Worm (Caenorhabditis elegans) whole organism, mixed stage, embryonic: ENCODE results near the gene C34D4.4.

ENCODE experiments used
- M03D4.4 ChIP-seq: sonication (generic microtip); optimal IDR thresholded peaks from 2 replicates; lab custom pipeline; 2017; ENCODE audit warnings: mild to moderate bottlenecking, missing genetic modification characterization, missing compliant biosample characterization
- bed-3 ChIP-seq: fragments of 200-800 bp; sonication (Bioruptor generic); optimal IDR thresholded peaks from 3 replicates; lab custom pipeline; 2018; ENCODE audit warnings: mild to moderate bottlenecking, missing genetic modification characterization, moderate library complexity, missing compliant biosample characterization
- blmp-1 ChIP-seq: fragments of 150-350 bp; optimal IDR thresholded peaks from 2 replicates; lab custom pipeline; 2014; ENCODE audit warnings: missing biosample characterization, missing genetic modification characterization
- ceh-39 ChIP-seq: fragments of 150-350 bp; optimal IDR thresholded peaks from 2 replicates; lab custom pipeline; 2014; ENCODE audit warnings: missing biosample characterization, missing genetic modification characterization
- ceh-43 ChIP-seq: fragments of 200-800 bp; sonication (Bioruptor generic); optimal IDR thresholded peaks from 2 replicates; lab custom pipeline; 2018; ENCODE audit warnings: mild to moderate bottlenecking, missing genetic modification characterization, moderate library complexity, missing compliant biosample characterization
- ceh-83 ChIP-seq: fragments of 200-800 bp; sonication (Bioruptor generic); optimal IDR thresholded peaks from 2 replicates; lab custom pipeline; 2018; ENCODE audit warnings: mild to moderate bottlenecking, missing genetic modification characterization, missing compliant biosample characterization
- ces-1 ChIP-seq: fragments of 150-350 bp; optimal IDR thresholded peaks from 2 replicates; lab custom pipeline; 2014; ENCODE audit warnings: missing biosample characterization, missing genetic modification reagents, missing genetic modification characterization
- cnd-1 ChIP-seq: fragments of 200-800 bp; sonication (Bioruptor generic); optimal IDR thresholded peaks from 2 replicates; lab custom pipeline; 2018; ENCODE audit warnings: mild to moderate bottlenecking, missing genetic modification characterization, missing compliant biosample characterization
- drap-1 ChIP-seq: fragments of 200-800 bp; sonication (Bioruptor generic); optimal IDR thresholded peaks from 3 replicates; lab custom pipeline; 2018; ENCODE audit warnings: mild to moderate bottlenecking, missing genetic modification characterization, missing compliant biosample characterization
- elt-1 ChIP-seq: sonication (generic microtip); optimal IDR thresholded peaks from 2 replicates; lab custom pipeline; 2017; ENCODE audit warnings: missing genetic modification characterization, mild to moderate bottlenecking, missing compliant biosample characterization, antibody characterized with exemption, moderate library complexity, borderline replicate concordance; ENCODE audit not compliant: insufficient read depth
- elt-3 ChIP-seq: fragments of 150-350 bp; optimal IDR thresholded peaks from 2 replicates; lab custom pipeline; 2014; ENCODE audit warnings: missing biosample characterization, missing genetic modification characterization
- flh-1 ChIP-seq: fragments of 200-800 bp; sonication (Bioruptor generic); optimal IDR thresholded peaks from 2 replicates; lab custom pipeline; 2018; ENCODE audit warnings: mild to moderate bottlenecking, missing genetic modification characterization, moderate library complexity, missing compliant biosample characterization
- ham-2 ChIP-seq: fragments of 200-800 bp; sonication (Bioruptor generic); optimal IDR thresholded peaks from 2 replicates; lab custom pipeline; 2018; ENCODE audit warnings: mild to moderate bottlenecking, missing genetic modification characterization, missing compliant biosample characterization
- hlh-1 ChIP-seq: fragments of 150-350 bp; optimal IDR thresholded peaks from 2 replicates; lab custom pipeline; 2014; ENCODE audit warnings: missing biosample characterization, missing genetic modification reagents, missing genetic modification characterization
- lsy-2 ChIP-seq: fragments of 150-350 bp; optimal IDR thresholded peaks from 2 replicates; lab custom pipeline; 2014; ENCODE audit warnings: missing biosample characterization, missing genetic modification characterization
- mep-1 ChIP-seq: fragments of 150-350 bp; optimal IDR thresholded peaks from 2 replicates; lab custom pipeline; 2017; ENCODE audit warnings: missing biosample characterization, missing genetic modification reagents, missing genetic modification characterization, inconsistent platforms
- mls-2 ChIP-seq: sonication (generic microtip); optimal IDR thresholded peaks from 2 replicates; lab custom pipeline; 2016; ENCODE audit warnings: mild to moderate bottlenecking, missing genetic modification characterization, moderate library complexity, missing compliant biosample characterization
- nhr-12 ChIP-seq: fragments of 150-350 bp; optimal IDR thresholded peaks from 2 replicates; lab custom pipeline; 2014; ENCODE audit warnings: missing biosample characterization, missing genetic modification characterization
- nhr-2 ChIP-seq: fragments of 150-350 bp; optimal IDR thresholded peaks from 2 replicates; lab custom pipeline; 2014; ENCODE audit warnings: missing biosample characterization, missing genetic modification characterization
- nhr-237 ChIP-seq: fragments of 150-350 bp; optimal IDR thresholded peaks from 2 replicates; lab custom pipeline; 2014; ENCODE audit warnings: missing biosample characterization, missing genetic modification characterization
- nhr-28 ChIP-seq: fragments of 150-350 bp; optimal IDR thresholded peaks from 2 replicates; lab custom pipeline; 2014; ENCODE audit warnings: missing biosample characterization, missing genetic modification characterization
- pha-4 ChIP-seq: fragments of 150-350 bp; optimal IDR thresholded peaks from 2 replicates; lab custom pipeline; 2018; ENCODE audit warnings: missing biosample characterization, missing genetic modification reagents, missing genetic modification characterization
- sem-2 ChIP-seq: fragments of 200-800 bp; sonication (Bioruptor generic); optimal IDR thresholded peaks from 2 replicates; lab custom pipeline; 2018; ENCODE audit warnings: mild to moderate bottlenecking, missing genetic modification characterization, missing compliant biosample characterization
- snpc-4 ChIP-seq: fragments of 150-350 bp; optimal IDR thresholded peaks from 2 replicates; lab custom pipeline; 2014; ENCODE audit warnings: missing biosample characterization, missing genetic modification characterization
- tbx-8 ChIP-seq: fragments of 200-800 bp; sonication (Bioruptor generic); optimal IDR thresholded peaks from 2 replicates; lab custom pipeline; 2018; ENCODE audit warnings: mild to moderate bottlenecking, missing genetic modification characterization, moderate library complexity, missing compliant biosample characterization
- unc-120 ChIP-seq: sonication (generic microtip); optimal IDR thresholded peaks from 2 replicates; lab custom pipeline; 2017; ENCODE audit warnings: missing genetic modification characterization, missing compliant biosample characterization; ENCODE audit not compliant: poor library complexity, severe bottlenecking
- unc-39 ChIP-seq: fragments of 150-350 bp; optimal IDR thresholded peaks from 2 replicates; lab custom pipeline; 2014; ENCODE audit warnings: missing biosample characterization, missing genetic modification characterization
- unc-62 ChIP-seq: fragments of 150-350 bp; optimal IDR thresholded peaks from 2 replicates; lab custom pipeline; 2014; ENCODE audit warnings: missing biosample characterization, missing genetic modification reagents, missing genetic modification characterization
- zip-8 ChIP-seq: fragments of 150-350 bp; optimal IDR thresholded peaks from 2 replicates; lab custom pipeline; 2014; ENCODE audit warnings: missing biosample characterization, missing genetic modification characterization
- ztf-11 ChIP-seq: fragments of 150-350 bp; optimal IDR thresholded peaks from 2 replicates; lab custom pipeline; 2014; ENCODE audit warnings: missing biosample characterization, missing genetic modification characterization

Gene C34D4.4

DNA sequence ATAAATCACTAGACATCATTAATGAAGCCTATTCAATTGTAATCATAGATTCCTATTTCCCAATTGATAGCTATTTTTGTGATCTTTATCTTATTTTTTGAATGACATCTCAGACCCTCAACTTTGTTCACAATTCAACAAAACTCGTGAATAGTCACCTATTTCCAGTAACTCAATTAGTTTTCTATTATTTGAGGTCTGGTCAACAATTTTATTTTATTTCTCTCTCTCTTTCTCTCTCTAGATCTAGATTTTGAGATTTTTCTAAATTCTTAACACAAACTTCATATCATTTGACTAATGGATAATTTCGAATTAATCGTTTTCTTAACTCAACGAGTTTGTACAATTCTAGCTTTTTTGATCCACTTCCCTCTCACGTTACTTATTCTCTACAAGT is 24.3 kb downstream of the C34D4.4 start, which contains the start of gene str-1:
Gene str-1, plus strand, starts transcription at position 301 of the 400 bp plus-strand sequence.
- no peak for TF ChIP-seq snpc-4 (tag; lab: Kevin White, UChicago)
- no peak for TF ChIP-seq mls-2
- no peak for TF ChIP-seq unc-120 (tag; lab: Kevin White, UChicago)
- no peak for TF ChIP-seq elt-1
- TF ChIP-seq tbx-8 (GFP tag; lab: Kevin White, UChicago), result no peak
- TF ChIP-seq unc-62 (GFP tag; lab: Kevin White, UChicago), result no peak
- TF ChIP-seq drap-1 (GFP tag; lab: Kevin White, UChicago), result no peak
- TF ChIP-seq lsy-2 (tag; lab: Kevin White, UChicago), result no peak
- TF ChIP-seq, all 35 proteins: peak for 0

DNA sequence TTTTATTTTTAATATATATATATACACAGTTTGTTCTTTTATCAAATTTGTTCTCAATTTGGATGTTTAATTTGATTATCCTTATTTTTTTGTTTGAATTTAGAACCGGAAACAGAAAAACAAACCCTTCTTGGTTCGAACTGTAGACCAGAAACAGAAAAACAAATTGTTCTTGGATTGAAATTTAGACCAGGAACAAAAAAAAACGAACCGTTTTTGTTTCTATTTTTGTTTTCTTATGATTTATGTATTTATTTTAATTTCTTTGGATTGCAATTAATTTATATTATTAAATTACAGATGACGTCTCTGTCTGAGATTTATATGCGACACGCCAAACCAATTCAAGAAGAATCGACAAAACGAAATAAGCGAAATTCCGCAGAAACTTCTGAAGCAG is 26.2 kb downstream of the C34D4.4 start, which contains the start of gene C42D4.19:
Gene C42D4.19, plus strand, starts transcription at position 301 of the 400 bp plus-strand sequence.
- TF ChIP-seq ztf-11 (tag; lab: Kevin White, UChicago) (no peak), M03D4.4 (no peak), unc-120 (tag; lab: Kevin White, UChicago) (no peak), unc-62 (GFP tag; lab: Kevin White, UChicago) (no peak), ces-1 (GFP tag; lab: Kevin White, UChicago) (no peak), ceh-83 (GFP tag; lab: Kevin White, UChicago) (no peak), ham-2 (no peak), nhr-237 (tag; lab: Kevin White, UChicago) (no peak), blmp-1 (tag; lab: Kevin White, UChicago) (no peak), tbx-8 (GFP tag; lab: Kevin White, UChicago) (no peak), ceh-39 (no peak)
- TF ChIP-seq, all 35 proteins: peak for 0

DNA sequence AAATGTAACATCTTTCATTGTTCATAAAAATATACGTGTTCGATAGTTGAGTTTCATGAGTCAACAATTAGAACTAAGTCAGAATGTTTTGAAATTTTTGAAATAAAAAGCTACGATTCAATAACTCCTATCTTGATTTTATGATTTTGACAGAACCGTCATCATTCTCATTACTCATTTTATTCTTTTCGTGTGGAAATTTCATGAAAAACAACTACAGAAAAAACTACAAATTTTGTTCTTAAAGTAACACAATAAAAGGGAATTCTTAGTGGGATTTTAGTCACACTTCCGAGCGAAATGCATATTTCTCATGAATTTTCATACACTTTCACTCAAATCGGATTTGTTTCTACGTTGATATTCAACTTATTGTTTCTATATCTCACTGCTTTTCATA is 27.7 kb downstream of the C34D4.4 start, which contains the start of gene str-44:
Gene str-44, plus strand, starts transcription at position 301 of the 400 bp plus-strand sequence.
- TF ChIP-seq snpc-4 (tag; lab: Kevin White, UChicago) (no peak), ceh-43 (GFP tag; lab: Kevin White, UChicago) (no peak), blmp-1 (tag; lab: Kevin White, UChicago) (no peak), nhr-237 (tag; lab: Kevin White, UChicago) (no peak), drap-1 (GFP tag; lab: Kevin White, UChicago) (no peak), ztf-11 (tag; lab: Kevin White, UChicago) (no peak), mep-1 (tag; lab: Kevin White, UChicago) (no peak)

DNA sequence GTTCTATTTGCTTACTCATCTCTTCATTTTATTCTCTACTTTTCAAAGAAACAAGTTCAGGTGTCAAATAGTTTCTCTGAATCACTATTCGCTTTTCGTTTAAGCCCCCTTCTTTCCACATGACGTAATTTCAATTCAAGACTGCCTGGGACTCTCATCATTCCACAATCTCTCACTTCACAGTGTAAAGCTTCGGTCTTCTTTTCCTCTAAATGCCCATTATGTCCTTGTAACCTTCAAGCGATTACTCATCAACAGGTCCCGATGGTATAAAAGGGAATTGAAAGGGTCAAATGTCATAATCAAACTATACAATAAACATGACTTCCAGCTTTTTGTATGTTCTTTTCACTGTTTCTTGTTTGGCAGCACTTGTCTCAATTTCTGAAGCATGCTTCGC is 29.8 kb downstream of the C34D4.4 start, which contains the start of gene C42D4.3:
Gene C42D4.3, plus strand, starts transcription at position 298 of the 400 bp plus-strand sequence.
- TF ChIP-seq tbx-8 (GFP tag; lab: Kevin White, UChicago) (no peak), pha-4 (no peak), flh-1 (GFP tag; lab: Kevin White, UChicago) (no peak), elt-1 (no peak), snpc-4 (tag; lab: Kevin White, UChicago) (no peak), mep-1 (tag; lab: Kevin White, UChicago) (no peak), nhr-237 (tag; lab: Kevin White, UChicago) (no peak), ceh-43 (GFP tag; lab: Kevin White, UChicago) (no peak), nhr-12 (tag; lab: Kevin White, UChicago) (no peak)

DNA sequence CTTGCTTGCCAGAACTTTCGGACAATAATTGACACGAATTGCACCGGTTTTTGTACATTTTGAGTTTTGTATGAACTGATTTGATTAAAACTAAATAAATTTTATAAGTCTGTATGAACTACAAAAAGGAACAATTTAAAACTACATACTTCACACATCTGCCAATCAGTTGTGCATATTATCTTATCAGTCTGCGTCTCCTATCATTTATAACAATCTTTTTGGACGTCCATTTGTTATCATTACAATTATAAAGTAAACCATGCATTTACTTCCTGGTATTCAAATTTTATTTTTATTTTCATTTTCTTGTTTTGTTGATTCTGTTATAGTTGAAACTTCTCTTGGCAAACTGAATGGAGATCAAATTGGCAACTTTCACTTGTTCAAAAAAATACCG is 31.1 kb downstream of the C34D4.4 start, which contains the start of gene cest-10:
Gene cest-10, plus strand, starts transcription at position 254 of the 400 bp plus-strand sequence.
- TF ChIP-seq elt-3, result no peak
- TF ChIP-seq bed-3 (GFP tag; lab: Kevin White, UChicago), result no peak
- no peak for TF ChIP-seq ham-2
- no peak for TF ChIP-seq mep-1 (tag; lab: Kevin White, UChicago)
- TF ChIP-seq unc-62 (GFP tag; lab: Kevin White, UChicago), result no peak
- TF ChIP-seq ztf-11 (tag; lab: Kevin White, UChicago), result no peak
- no peak for TF ChIP-seq blmp-1 (tag; lab: Kevin White, UChicago)

DNA sequence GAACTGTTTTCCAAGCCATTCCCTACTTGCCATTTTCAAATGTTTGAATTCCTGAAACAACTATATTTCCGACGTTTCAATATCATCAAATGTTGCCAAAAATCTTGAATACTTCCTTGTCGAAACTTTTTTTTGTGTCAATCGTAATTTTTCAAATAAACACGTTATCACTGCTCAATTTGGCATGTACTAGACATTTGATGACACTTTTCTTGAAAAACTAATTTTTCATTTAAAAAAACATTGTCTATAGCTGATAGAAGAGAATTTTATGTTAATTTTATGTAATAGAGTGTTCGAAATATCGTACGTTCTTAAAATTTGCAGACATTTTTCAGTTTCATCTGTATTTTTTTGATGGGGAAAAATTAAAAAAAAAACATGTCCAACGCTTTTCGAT is 33.7 kb downstream of the C34D4.4 start:
- TF ChIP-seq sem-2 (GFP tag; lab: Kevin White, UChicago) (no peak), ceh-43 (GFP tag; lab: Kevin White, UChicago) (no peak), nhr-2 (tag; lab: Kevin White, UChicago) (no peak), ces-1 (GFP tag; lab: Kevin White, UChicago) (no peak), elt-3 (no peak), nhr-28 (tag; lab: Kevin White, UChicago) (no peak), ham-2 (no peak), nhr-12 (tag; lab: Kevin White, UChicago) (no peak), flh-1 (GFP tag; lab: Kevin White, UChicago) (no peak), drap-1 (GFP tag; lab: Kevin White, UChicago) (no peak), unc-39 (tag; lab: Kevin White, UChicago) (no peak), ceh-39 (no peak), blmp-1 (tag; lab: Kevin White, UChicago) (no peak), hlh-1 (tag; lab: Kevin White, UChicago) (no peak), unc-62 (GFP tag; lab: Kevin White, UChicago) (no peak), snpc-4 (tag; lab: Kevin White, UChicago) (no peak), cnd-1 (tag; lab: Kevin White, UChicago) (no peak), zip-8 (tag; lab: Kevin White, UChicago) (no peak), elt-1 (no peak), lsy-2 (tag; lab: Kevin White, UChicago) (no peak)
